Fruit fly (Drosophila melanogaster) whole organism, embryonic: ENCODE measurements around the gene wit.
A peak's percentile ranks its signal among the peaks of the same experiment; 100 is the strongest.

Experiments
- CG10959 ChIP-seq: fragments of 200-800 bp; sonication (Bioruptor generic); IDR thresholded peaks from 2 replicates; pipeline ENCODE4 v1.3.6; 2022; ENCODE audit warnings: missing biosample characterization, missing genetic modification characterization
- CG10979 ChIP-seq: fragments of 200-800 bp; sonication (Bioruptor generic); optimal IDR thresholded peaks from 2 replicates; lab custom pipeline; 2018; ENCODE audit warnings: missing biosample characterization, mild to moderate bottlenecking, missing genetic modification characterization, moderate library complexity
- CG11398 ChIP-seq: fragments of 200-800 bp; sonication (Bioruptor generic); optimal IDR thresholded peaks from 2 replicates; lab custom pipeline; 2016; ENCODE audit warnings: missing biosample characterization, missing genetic modification characterization
- CG11504 ChIP-seq: fragments of 200-800 bp; sonication (Bioruptor generic); optimal IDR thresholded peaks from 3 replicates; lab custom pipeline; 2019; ENCODE audit warnings: missing biosample characterization, mild to moderate bottlenecking, missing genetic modification characterization, moderate library complexity
- CG11695 ChIP-seq: fragments of 200-800 bp; sonication (Bioruptor generic); IDR thresholded peaks from 3 replicates; pipeline ENCODE4 v1.3.6; 2022; ENCODE audit warnings: missing biosample characterization, missing genetic modification characterization
- CG1233 ChIP-seq: fragments of 200-800 bp; sonication (Bioruptor generic); optimal IDR thresholded peaks from 4 replicates; lab custom pipeline; 2018; ENCODE audit warnings: missing biosample characterization, mild to moderate bottlenecking, missing genetic modification characterization
- CG13123 ChIP-seq: fragments of 200-800 bp; sonication (Bioruptor generic); optimal IDR thresholded peaks from 2 replicates; lab custom pipeline; 2016; ENCODE audit warnings: missing biosample characterization, missing genetic modification characterization
- CG14050 ChIP-seq: fragments of 200-800 bp; sonication (Bioruptor generic); IDR thresholded peaks from 3 replicates; pipeline ENCODE4 v1.3.6; 2022; ENCODE audit warnings: missing biosample characterization, missing genetic modification characterization
- CG15269 ChIP-seq: fragments of 200-800 bp; sonication (Bioruptor generic); optimal IDR thresholded peaks from 2 replicates; lab custom pipeline; 2018; ENCODE audit warnings: missing biosample characterization, mild to moderate bottlenecking, missing genetic modification characterization, moderate library complexity
- CG15696 ChIP-seq: fragments of 200-800 bp; sonication (Bioruptor generic); optimal IDR thresholded peaks from 2 replicates; lab custom pipeline; 2019; ENCODE audit warnings: missing biosample characterization, mild to moderate bottlenecking, missing genetic modification characterization, moderate library complexity
- CG17186 ChIP-seq: fragments of 200-800 bp; sonication (Bioruptor generic); optimal IDR thresholded peaks from 3 replicates; lab custom pipeline; 2017; ENCODE audit warnings: missing biosample characterization, missing genetic modification reagents, missing genetic modification characterization
- CG17359 ChIP-seq: fragments of 200-800 bp; sonication (Bioruptor generic); optimal IDR thresholded peaks from 3 replicates; lab custom pipeline; 2018; ENCODE audit warnings: missing biosample characterization, mild to moderate bottlenecking, missing genetic modification characterization, moderate library complexity
- CG17802 ChIP-seq: fragments of 200-800 bp; sonication (Bioruptor generic); optimal IDR thresholded peaks from 2 replicates; lab custom pipeline; 2018; ENCODE audit warnings: missing biosample characterization, mild to moderate bottlenecking, missing genetic modification characterization, moderate library complexity
- CG18599 ChIP-seq: fragments of 200-800 bp; sonication (Bioruptor generic); optimal IDR thresholded peaks from 3 replicates; lab custom pipeline; 2017; ENCODE audit warnings: missing biosample characterization, missing genetic modification characterization, mild to moderate bottlenecking, moderate library complexity, missing genetic modification reagents
- CG2889 ChIP-seq: fragments of 200-800 bp; sonication (Bioruptor generic); IDR thresholded peaks from 3 replicates; pipeline ENCODE4 v1.3.6; 2022; ENCODE audit warnings: missing biosample characterization, missing genetic modification characterization
- CG31365 ChIP-seq: fragments of 200-800 bp; sonication (Bioruptor generic); optimal IDR thresholded peaks from 2 replicates; lab custom pipeline; 2018; ENCODE audit warnings: missing biosample characterization, mild to moderate bottlenecking, missing genetic modification characterization
- CG31388 ChIP-seq: fragments of 200-800 bp; sonication (Bioruptor generic); optimal IDR thresholded peaks from 2 replicates; lab custom pipeline; 2016; ENCODE audit warnings: missing biosample characterization, missing genetic modification characterization
- CG5180 ChIP-seq: fragments of 200-800 bp; sonication (Bioruptor generic); optimal IDR thresholded peaks from 3 replicates; lab custom pipeline; 2017; ENCODE audit warnings: missing biosample characterization, missing genetic modification characterization, mild to moderate bottlenecking, moderate library complexity, missing genetic modification reagents
- CG7357 ChIP-seq: fragments of 200-800 bp; sonication (Bioruptor generic); IDR thresholded peaks from 3 replicates; pipeline ENCODE4 v1.3.6; 2022; ENCODE audit warnings: missing biosample characterization, missing genetic modification characterization
- CG7556 ChIP-seq: fragments of 200-800 bp; sonication (Bioruptor generic); optimal IDR thresholded peaks from 2 replicates; lab custom pipeline; 2017; ENCODE audit warnings: missing biosample characterization, mild to moderate bottlenecking, missing genetic modification characterization
- CG7786 ChIP-seq: fragments of 200-800 bp; sonication (Bioruptor generic); optimal IDR thresholded peaks from 2 replicates; lab custom pipeline; 2016; ENCODE audit warnings: missing biosample characterization, missing genetic modification characterization
- CG9609 ChIP-seq: fragments of 200-800 bp; sonication (Bioruptor generic); optimal IDR thresholded peaks from 3 replicates; lab custom pipeline; 2016; ENCODE audit warnings: missing biosample characterization, missing genetic modification characterization
- E2f1 ChIP-seq: fragments of 200-800 bp; sonication (Bioruptor generic); IDR thresholded peaks from 2 replicates; pipeline ENCODE4 v1.3.6; 2022; ENCODE audit warnings: missing biosample characterization, missing genetic modification characterization
- HLH3B ChIP-seq: fragments of 200-800 bp; sonication (Bioruptor generic); IDR thresholded peaks from 2 replicates; pipeline ENCODE4 v1.3.6; 2022; ENCODE audit warnings: missing biosample characterization, missing genetic modification characterization
- Hsf ChIP-seq: fragments of 200-800 bp; sonication (Bioruptor generic); optimal IDR thresholded peaks from 3 replicates; lab custom pipeline; 2016; ENCODE audit warnings: missing biosample characterization, missing genetic modification characterization
- NFAT ChIP-seq: fragments of 200-800 bp; sonication (Bioruptor generic); IDR thresholded peaks from 2 replicates; pipeline ENCODE4 v1.3.6; 2022; ENCODE audit warnings: missing biosample characterization, missing genetic modification characterization
- PHDP ChIP-seq: fragments of 200-800 bp; sonication (Bioruptor generic); optimal IDR thresholded peaks from 3 replicates; lab custom pipeline; 2018; ENCODE audit warnings: missing biosample characterization, mild to moderate bottlenecking, missing genetic modification characterization, moderate library complexity
- Ssrp ChIP-seq: fragments of 200-800 bp; sonication (Bioruptor generic); optimal IDR thresholded peaks from 2 replicates; lab custom pipeline; 2018; ENCODE audit warnings: missing biosample characterization, mild to moderate bottlenecking, missing genetic modification characterization, moderate library complexity
- ap ChIP-seq: fragments of 200-800 bp; sonication (Bioruptor generic); IDR thresholded peaks from 2 replicates; pipeline ENCODE4 v1.3.6; 2022; ENCODE audit warnings: missing biosample characterization, missing genetic modification characterization
- ase ChIP-seq: fragments of 200-800 bp; sonication (Bioruptor generic); IDR thresholded peaks from 3 replicates; pipeline ENCODE4 v1.3.6; 2022; ENCODE audit warnings: missing biosample characterization, missing genetic modification characterization
- az2 ChIP-seq: fragments of 200-800 bp; sonication (Bioruptor generic); optimal IDR thresholded peaks from 3 replicates; lab custom pipeline; 2016; ENCODE audit warnings: missing biosample characterization, missing genetic modification characterization
- bab2 ChIP-seq: fragments of 200-800 bp; sonication (Bioruptor generic); optimal IDR thresholded peaks from 2 replicates; lab custom pipeline; 2016; ENCODE audit warnings: missing biosample characterization, missing genetic modification characterization
- bowl ChIP-seq: fragments of 200-800 bp; sonication (Bioruptor generic); IDR thresholded peaks from 2 replicates; pipeline ENCODE4 v1.3.6; 2022; ENCODE audit warnings: missing biosample characterization, missing genetic modification characterization
- bsh ChIP-seq, 2 experiments: fragments of 200-800 bp; sonication (Bioruptor generic); optimal IDR thresholded peaks; 2 replicates each; lab custom pipeline; 2017 to 2018; ENCODE audit warnings: mild to moderate bottlenecking in 2 of 2, missing biosample characterization in 2 of 2, missing genetic modification characterization in 2 of 2, moderate library complexity in 1 of 2
- cg ChIP-seq: fragments of 200-800 bp; sonication (Bioruptor generic); optimal IDR thresholded peaks from 3 replicates; lab custom pipeline; 2019; ENCODE audit warnings: missing biosample characterization, mild to moderate bottlenecking, missing genetic modification characterization, moderate library complexity
- dimm ChIP-seq: fragments of 200-800 bp; sonication (Bioruptor generic); IDR thresholded peaks from 2 replicates; pipeline ENCODE4 v1.3.6; 2022; ENCODE audit warnings: missing biosample characterization, missing genetic modification characterization
- disco-r ChIP-seq: fragments of 200-800 bp; sonication (Bioruptor generic); optimal IDR thresholded peaks from 2 replicates; lab custom pipeline; 2016; ENCODE audit warnings: missing biosample characterization, missing genetic modification characterization
- fd102C ChIP-seq: fragments of 200-800 bp; sonication (Bioruptor generic); optimal IDR thresholded peaks from 2 replicates; lab custom pipeline; 2018; ENCODE audit warnings: missing biosample characterization, mild to moderate bottlenecking, missing genetic modification characterization, moderate library complexity
- gem ChIP-seq: fragments of 200-800 bp; sonication (Bioruptor generic); optimal IDR thresholded peaks from 2 replicates; lab custom pipeline; 2019; ENCODE audit warnings: missing biosample characterization, mild to moderate bottlenecking, missing genetic modification characterization, moderate library complexity
- gro ChIP-seq: fragments of 200-800 bp; sonication (Bioruptor generic); optimal IDR thresholded peaks from 2 replicates; lab custom pipeline; 2016; ENCODE audit warnings: missing biosample characterization, missing genetic modification characterization
- klu ChIP-seq: fragments of 200-800 bp; sonication (Bioruptor generic); IDR thresholded peaks from 2 replicates; pipeline ENCODE4 v1.3.6; 2022; ENCODE audit warnings: missing biosample characterization, missing genetic modification characterization
- lilli ChIP-seq: fragments of 200-800 bp; sonication (Bioruptor generic); optimal IDR thresholded peaks from 3 replicates; lab custom pipeline; 2016; ENCODE audit warnings: missing biosample characterization, missing genetic modification characterization
- maf-S ChIP-seq: fragments of 200-800 bp; sonication (Bioruptor generic); optimal IDR thresholded peaks from 2 replicates; lab custom pipeline; 2016; ENCODE audit warnings: missing biosample characterization, missing genetic modification characterization
- pnt ChIP-seq: fragments of 200-800 bp; sonication (Bioruptor generic); optimal IDR thresholded peaks from 3 replicates; lab custom pipeline; 2016; ENCODE audit warnings: missing biosample characterization, missing genetic modification characterization
- prd ChIP-seq, 3 experiments: fragments of >200 bp in 2 of 3; fragments of 200-800 bp in 1 of 3; sonication (Bioruptor generic) in 1 of 3; optimal IDR thresholded peaks in 2 of 3; IDR thresholded peaks in 1 of 3; 2 replicates in 2 of 3; 3 replicates in 1 of 3; pipeline versions ENCODE4 v1.3.6 to Lab custom; 2017 to 2022; ENCODE audit warnings: missing biosample characterization in 1 of 3, missing genetic modification characterization in 1 of 3
- sd ChIP-seq: fragments of 200-800 bp; sonication (Bioruptor generic); optimal IDR thresholded peaks from 3 replicates; lab custom pipeline; 2018; ENCODE audit warnings: missing biosample characterization, mild to moderate bottlenecking, missing genetic modification characterization, moderate library complexity
- slou ChIP-seq: fragments of 200-800 bp; sonication (Bioruptor generic); optimal IDR thresholded peaks from 3 replicates; lab custom pipeline; 2016; ENCODE audit warnings: missing biosample characterization, missing genetic modification characterization
- tgo ChIP-seq: fragments of 200-800 bp; sonication (Bioruptor generic); IDR thresholded peaks from 3 replicates; pipeline ENCODE4 v1.3.6; 2022; ENCODE audit warnings: missing biosample characterization, missing genetic modification characterization
- unpg ChIP-seq: fragments of 200-800 bp; sonication (Bioruptor generic); optimal IDR thresholded peaks from 3 replicates; lab custom pipeline; 2018; ENCODE audit warnings: missing biosample characterization, mild to moderate bottlenecking, missing genetic modification characterization, moderate library complexity
- usp ChIP-seq: fragments of >200 bp; optimal IDR thresholded peaks from 2 replicates; lab custom pipeline; 2017; ENCODE audit warnings: missing biosample characterization, missing genetic modification characterization

The wit gene

DNA sequence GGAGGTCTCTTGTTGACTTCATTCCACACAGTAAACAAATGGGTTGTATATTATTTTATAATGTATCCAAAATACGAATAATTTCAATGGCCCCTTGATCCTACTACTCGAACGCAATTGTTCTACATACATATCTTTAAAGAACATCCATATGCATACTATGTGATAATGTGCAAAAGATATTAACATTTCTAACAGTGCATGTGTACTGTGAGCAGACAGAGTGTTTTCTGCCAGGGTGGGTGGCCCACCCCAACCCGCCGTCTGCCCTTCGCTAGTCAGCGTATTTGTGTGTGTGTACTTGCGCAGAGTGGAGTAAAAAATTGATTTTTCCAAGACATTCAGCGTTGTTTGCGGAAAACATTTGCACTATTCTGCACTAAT is 529 bp downstream of the wit start (continued):
- TF ChIP-seq CG17186 (peak; percentile 12), usp (GFP tag; lab: Kevin White, UChicago) (no peak), E2f1 (peak; percentile 81), tgo (GFP tag; lab: Robert Waterston, UW) (peak; percentile 65), ase (GFP tag; lab: Robert Waterston, UW) (peak; percentile 78), ap (GFP tag; lab: Robert Waterston, UW) (peak; percentile 76), HLH3B (GFP tag; lab: Robert Waterston, UW) (peak; percentile 82), prd (optimal IDR thresholded peaks at IDR 0.05; lab: Kevin White, UChicago) (no peak), prd (GFP tag; IDR thresholded peaks at IDR 0.05; lab: Robert Waterston, UW) (peak; percentile 66), cg (GFP tag; lab: Kevin White, UChicago) (peak; percentile 6), CG11398 (GFP tag; lab: Kevin White, UChicago) (no peak), CG7357 (peak; percentile 49; the same call in 2 of the 3 replicates), NFAT (GFP tag; lab: Robert Waterston, UW) (0 out of 2 replicates have a peak, but pooled peaks have one; percentile 34), slou (GFP tag; lab: Kevin White, UChicago) (peak; percentile 31), CG15696 (tag; lab: Kevin White, UChicago) (no peak), maf-S (GFP tag; lab: Kevin White, UChicago) (no peak), bowl (GFP tag; lab: Robert Waterston, UW) (peak; percentile 29; the same call in 1 of the 2 replicates), CG18599 (GFP tag; lab: Kevin White, UChicago) (peak; percentile 66), CG5180 (GFP tag; lab: Kevin White, UChicago) (no peak), pnt (GFP tag; lab: Kevin White, UChicago) (peak; percentile 20), CG9609 (GFP tag; lab: Kevin White, UChicago) (peak; percentile 45), fd102C (GFP tag; lab: Kevin White, UChicago) (no peak), CG7556 (GFP tag; lab: Kevin White, UChicago) (peak; percentile 46), PHDP (tag; lab: Kevin White, UChicago) (peak; percentile 69), unpg (GFP tag; lab: Kevin White, UChicago) (peak; percentile 74), Hsf (peak; percentile 37), CG17802 (peak; percentile 47), CG1233 (GFP tag; lab: Kevin White, UChicago) (peak; percentile 15), bab2 (GFP tag; lab: Kevin White, UChicago) (peak; percentile 57), CG14050 (GFP tag; lab: Robert Waterston, UW) (peak; percentile 74), bsh (GFP tag; optimal IDR thresholded peaks at IDR 0.05; lab: Kevin White, UChicago) (peak; percentile 76), CG17359 (tag; lab: Kevin White, UChicago) (peak; percentile 75), CG31388 (GFP tag; lab: Kevin White, UChicago) (no peak), CG15269 (tag; lab: Kevin White, UChicago) (peak; percentile 20), gro (GFP tag; lab: Kevin White, UChicago) (no peak), CG7786 (peak; percentile 26), sd (no peak), CG31365 (tag; lab: Kevin White, UChicago) (peak; percentile 7), CG13123 (GFP tag; lab: Kevin White, UChicago) (peak; percentile 32), CG11504 (tag; lab: Kevin White, UChicago) (peak; percentile 23), disco-r (GFP tag; lab: Kevin White, UChicago) (no peak), CG11695 (GFP tag; lab: Robert Waterston, UW) (peak; percentile 79), klu (GFP tag; lab: Robert Waterston, UW) (peak; percentile 38; the same call in 1 of the 2 replicates), lilli (GFP tag; lab: Kevin White, UChicago) (peak; percentile 3), dimm (0 out of 2 replicates have a peak, but pooled peaks have one; percentile 28), CG10979 (tag; lab: Kevin White, UChicago) (peak; percentile 29), az2 (GFP tag; lab: Kevin White, UChicago) (peak; percentile 28), gem (tag; lab: Kevin White, UChicago) (peak; percentile 64), CG2889 (GFP tag; lab: Robert Waterston, UW) (peak; percentile 31; the same call in 1 of the 3 replicates), CG10959 (GFP tag; lab: Robert Waterston, UW) (peak; percentile 43; the same call in 1 of the 2 replicates), Ssrp (tag; lab: Kevin White, UChicago) (peak; percentile 47)
